Worm (Caenorhabditis elegans): Measurements from ENCODE around the gene C04C11.1.

DNA sequence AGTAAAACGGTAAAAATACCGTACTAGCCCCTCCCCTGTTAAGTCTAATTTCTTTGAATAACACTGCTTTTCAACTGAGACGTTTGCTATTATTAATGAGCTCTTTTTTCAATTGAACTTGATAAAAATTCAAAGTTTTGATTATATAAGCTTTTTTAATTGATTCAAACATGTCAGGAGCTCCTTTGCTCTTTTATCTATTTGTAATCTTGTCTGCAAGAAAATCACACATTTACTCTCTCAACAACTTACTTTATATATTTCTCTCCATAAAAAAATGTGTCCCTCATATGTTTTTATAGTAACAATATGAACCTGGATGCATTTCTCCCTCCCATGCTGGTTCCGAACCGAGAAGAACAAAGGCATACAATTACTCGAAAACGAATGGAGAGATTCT lies at the start of gene C04C11.1:
- no peak for TF ChIP-seq ceh-13 (GFP tag; optimal IDR thresholded peaks at IDR 0.05)
- no peak for TF ChIP-seq scrt-1 (GFP tag; IDR thresholded peaks at IDR 0.05)
- TF ChIP-seq ama-1 (optimal IDR thresholded peaks at IDR 0.05): no peak
- TF ChIP-seq tbx-37 (GFP tag; conservative IDR thresholded peaks at IDR 0.05): no peak
- TF ChIP-seq B0310.2 (tag; optimal IDR thresholded peaks at IDR 0.05): no peak
- no peak for TF ChIP-seq pes-1 (GFP tag; IDR thresholded peaks at IDR 0.05)
- TF ChIP-seq aly-1 (tag; optimal IDR thresholded peaks at IDR 0.05): no peak
- TF ChIP-seq tra-4 (tag; optimal IDR thresholded peaks at IDR 0.05): no peak
- no peak for TF ChIP-seq hmbx-1 (tag; optimal IDR thresholded peaks at IDR 0.05)
